Worm (Caenorhabditis elegans) whole organism, early embryonic: ENCODE results near the gene trcs-1.

Experiments
- B0310.2 ChIP-seq: sonication (generic microtip); optimal IDR thresholded peaks from 2 replicates; lab custom pipeline; 2016; ENCODE audit warnings: mild to moderate bottlenecking, missing genetic modification characterization, missing compliant biosample characterization
- F13C5.2 ChIP-seq: sonication (generic microtip); optimal IDR thresholded peaks from 2 replicates; lab custom pipeline; 2017; ENCODE audit warnings: mild to moderate bottlenecking, missing genetic modification characterization, inconsistent platforms, missing compliant biosample characterization
- aly-1 ChIP-seq: sonication (generic microtip); optimal IDR thresholded peaks from 2 replicates; lab custom pipeline; 2016; ENCODE audit warnings: missing genetic modification characterization, missing compliant biosample characterization
- ama-1 ChIP-seq: fragments of 150-350 bp; optimal IDR thresholded peaks from 2 replicates; lab custom pipeline; 2014
- ceh-13 ChIP-seq: fragments of 200-800 bp; sonication (Bioruptor generic); optimal IDR thresholded peaks from 2 replicates; lab custom pipeline; 2018; ENCODE audit warnings: mild to moderate bottlenecking, missing genetic modification characterization, missing compliant biosample characterization
- ceh-36 ChIP-seq: sonication (generic microtip); optimal IDR thresholded peaks from 2 replicates; lab custom pipeline; 2016; ENCODE audit warnings: missing genetic modification characterization, inconsistent platforms, missing compliant biosample characterization
- ets-7 ChIP-seq: sonication (generic microtip); optimal IDR thresholded peaks from 2 replicates; lab custom pipeline; 2016; ENCODE audit warnings: missing genotype, missing genetic modification characterization, missing compliant biosample characterization
- flt-1 ChIP-seq: fragments of 200-800 bp; sonication (Bioruptor generic); IDR thresholded peaks from 2 replicates; pipeline ENCODE4 v1.3.6; 2022; ENCODE audit warnings: missing genetic modification characterization, missing compliant biosample characterization
- hmbx-1 ChIP-seq: sonication (generic microtip); optimal IDR thresholded peaks from 2 replicates; lab custom pipeline; 2016; ENCODE audit warnings: mild to moderate bottlenecking, missing genetic modification characterization, missing compliant biosample characterization
- hmg-4 ChIP-seq: fragments of 200-800 bp; sonication (Bioruptor generic); optimal IDR thresholded peaks from 2 replicates; lab custom pipeline; 2018; ENCODE audit warnings: mild to moderate bottlenecking, missing genetic modification characterization, missing compliant biosample characterization
- hnd-1 ChIP-seq: sonication (generic microtip); optimal IDR thresholded peaks from 2 replicates; lab custom pipeline; 2016; ENCODE audit warnings: missing genetic modification characterization, missing compliant biosample characterization
- pes-1 ChIP-seq: fragments of 200-800 bp; sonication (Bioruptor generic); IDR thresholded peaks from 2 replicates; pipeline ENCODE4 v1.3.6; 2022; ENCODE audit warnings: missing genetic modification reagents, missing genetic modification characterization, missing compliant biosample characterization
- scrt-1 ChIP-seq: fragments of 200-800 bp; sonication (Bioruptor generic); IDR thresholded peaks from 2 replicates; pipeline ENCODE4 v1.3.6; 2022; ENCODE audit warnings: missing genetic modification characterization, missing compliant biosample characterization
- sea-1 ChIP-seq: fragments of 200-800 bp; sonication (Bioruptor generic); conservative IDR thresholded peaks from 2 replicates; pipeline ENCODE4 v1.3.6; 2022; ENCODE audit warnings: missing genetic modification characterization, missing compliant biosample characterization
- tbx-11 ChIP-seq: fragments of 200-800 bp; sonication (Bioruptor generic); IDR thresholded peaks from 2 replicates; pipeline ENCODE4 v1.3.6; 2022; ENCODE audit warnings: missing genetic modification characterization, missing compliant biosample characterization
- tbx-37 ChIP-seq: fragments of 200-800 bp; sonication (Bioruptor generic); conservative IDR thresholded peaks from 2 replicates; pipeline ENCODE4 v1.3.6; 2022; ENCODE audit warnings: missing genetic modification reagents, missing genetic modification characterization, missing compliant biosample characterization
- tra-4 ChIP-seq: sonication (generic microtip); optimal IDR thresholded peaks from 2 replicates; lab custom pipeline; 2017; ENCODE audit warnings: missing genetic modification characterization, missing compliant biosample characterization

trcs-1 gene

ce11 chrIV:9588784-9589457 lies at the start of gene trcs-1:
TSS of gene trcs-1 (minus strand) at chrIV:9588834.
- no peak for TF ChIP-seq ama-1 (lab: Kevin White, UChicago)
- TF ChIP-seq tbx-37 (GFP tag; lab: Robert Waterston, UW): no peak
- TF ChIP-seq B0310.2 (tag; lab: Kevin White, UChicago): no peak

DNA sequence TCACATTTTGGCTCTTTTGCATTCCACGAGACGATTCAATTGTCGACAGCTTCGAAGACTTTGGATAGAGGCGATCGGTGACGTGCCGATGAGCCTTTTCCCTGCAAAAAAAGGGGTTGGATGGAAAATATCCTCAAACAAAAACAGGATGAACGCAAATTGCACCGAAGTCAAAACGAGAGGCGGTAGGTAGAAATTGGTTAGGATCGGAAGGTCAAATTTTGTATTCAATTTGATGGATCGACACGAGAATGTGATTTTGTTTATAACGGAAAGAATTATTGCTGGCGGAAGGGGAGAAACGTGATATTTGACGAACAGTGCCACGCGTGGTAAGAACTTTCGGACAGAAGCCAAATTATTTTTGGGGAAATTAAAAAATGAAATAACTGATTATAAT lies 46.2 kb upstream of the trcs-1 start, which contains the start of gene mca-1:
mca-1 (minus strand) TSS at position 101 of the 400 bp plus-strand sequence.
- TF ChIP-seq sea-1 (GFP tag; lab: Robert Waterston, UW) (no peak), ceh-13 (no peak), hnd-1 (tag; lab: Kevin White, UChicago) (no peak), tbx-11 (GFP tag; lab: Robert Waterston, UW) (no peak), tra-4 (tag; lab: Kevin White, UChicago) (no peak), ama-1 (lab: Kevin White, UChicago) (no peak), scrt-1 (no peak), ets-7 (tag; lab: Kevin White, UChicago) (no peak), flt-1 (no peak), hmbx-1 (tag; lab: Kevin White, UChicago) (no peak), F13C5.2 (tag; lab: Kevin White, UChicago) (no peak)

DNA sequence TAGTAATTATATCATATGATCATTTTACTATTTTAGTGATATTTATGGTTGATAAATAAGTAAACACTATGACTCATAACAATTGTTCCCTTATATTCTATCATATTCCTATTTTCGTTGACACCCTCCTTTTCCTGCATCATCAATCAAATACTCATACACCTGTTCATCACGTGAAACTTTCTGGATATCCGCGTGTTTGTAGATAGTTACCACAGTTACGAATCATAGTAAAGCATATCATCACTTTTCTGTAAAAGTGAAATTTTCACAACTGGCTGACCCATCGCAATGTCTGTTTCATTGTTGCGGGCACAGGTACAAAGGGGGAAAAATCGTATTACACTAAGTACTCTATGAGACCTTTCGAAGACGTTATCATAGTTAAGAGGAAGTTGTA lies 45.3 kb upstream of the trcs-1 start:
- TF ChIP-seq tbx-37 (GFP tag; lab: Robert Waterston, UW): no peak
- no peak for TF ChIP-seq ets-7 (tag; lab: Kevin White, UChicago)
- no peak for TF ChIP-seq ceh-36 (tag; lab: Kevin White, UChicago)
- no peak for TF ChIP-seq tra-4 (tag; lab: Kevin White, UChicago)
- no peak for TF ChIP-seq hnd-1 (tag; lab: Kevin White, UChicago)
- TF ChIP-seq F13C5.2 (tag; lab: Kevin White, UChicago): no peak
- TF ChIP-seq scrt-1: no peak
- no peak for TF ChIP-seq hmg-4 (GFP tag; lab: Kevin White, UChicago)
- no peak for TF ChIP-seq aly-1 (tag; lab: Kevin White, UChicago)

- no peak for TF ChIP-seq flt-1
- no peak for TF ChIP-seq ceh-36 (tag; lab: Kevin White, UChicago)
- TF ChIP-seq sea-1 (GFP tag; lab: Robert Waterston, UW): no peak
- no peak for TF ChIP-seq ets-7 (tag; lab: Kevin White, UChicago)
- TF ChIP-seq F13C5.2 (tag; lab: Kevin White, UChicago): no peak
- TF ChIP-seq hnd-1 (tag; lab: Kevin White, UChicago): no peak
Measured at ce11 chrIV:9632966-9633494, 44.4 kb upstream of the trcs-1 start.

ce11 chrIV:9632094-9632493 lies 43.5 kb upstream of the trcs-1 start:
- TF ChIP-seq hmbx-1 (tag; lab: Kevin White, UChicago) (no peak), flt-1 (no peak), hmg-4 (GFP tag; lab: Kevin White, UChicago) (no peak), tbx-37 (GFP tag; lab: Robert Waterston, UW) (no peak), aly-1 (tag; lab: Kevin White, UChicago) (no peak), ceh-36 (tag; lab: Kevin White, UChicago) (no peak), hnd-1 (tag; lab: Kevin White, UChicago) (no peak), F13C5.2 (tag; lab: Kevin White, UChicago) (no peak), ets-7 (tag; lab: Kevin White, UChicago) (no peak), pes-1 (GFP tag; lab: Robert Waterston, UW) (no peak), scrt-1 (no peak)

DNA sequence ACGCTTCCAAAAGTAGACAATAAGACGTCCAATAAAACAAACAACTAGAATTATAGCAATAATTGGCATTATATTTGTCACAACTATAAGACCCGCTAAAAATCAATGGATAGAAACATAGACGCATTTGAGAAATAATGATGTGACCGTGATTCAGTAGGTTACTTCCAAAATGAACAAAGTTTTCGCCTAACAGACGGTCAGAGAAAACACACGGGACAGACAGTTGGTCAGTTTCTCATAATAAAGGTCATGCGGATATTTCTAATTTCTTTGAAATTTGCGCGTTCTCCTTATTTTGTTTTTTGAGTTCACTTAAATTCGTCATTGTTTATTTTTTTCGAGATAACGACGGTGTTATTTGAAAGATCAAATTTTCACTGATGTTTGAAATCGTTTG lies 42.9 kb upstream of the trcs-1 start:
- TF ChIP-seq B0310.2 (tag; lab: Kevin White, UChicago) (no peak), ceh-36 (tag; lab: Kevin White, UChicago) (no peak), ets-7 (tag; lab: Kevin White, UChicago) (no peak), ama-1 (lab: Kevin White, UChicago) (no peak), flt-1 (no peak)

- TF ChIP-seq ets-7 (tag; lab: Kevin White, UChicago) (no peak), sea-1 (GFP tag; lab: Robert Waterston, UW) (no peak), scrt-1 (no peak), ceh-13 (no peak), tbx-37 (GFP tag; lab: Robert Waterston, UW) (no peak), ama-1 (lab: Kevin White, UChicago) (no peak), hmg-4 (GFP tag; lab: Kevin White, UChicago) (no peak), ceh-36 (tag; lab: Kevin White, UChicago) (no peak), flt-1 (no peak), tbx-11 (GFP tag; lab: Robert Waterston, UW) (no peak), hnd-1 (tag; lab: Kevin White, UChicago) (no peak), pes-1 (GFP tag; lab: Robert Waterston, UW) (no peak), B0310.2 (tag; lab: Kevin White, UChicago) (no peak), aly-1 (tag; lab: Kevin White, UChicago) (no peak), tra-4 (tag; lab: Kevin White, UChicago) (no peak), F13C5.2 (tag; lab: Kevin White, UChicago) (no peak), hmbx-1 (tag; lab: Kevin White, UChicago) (no peak)
Measured at ce11 chrIV:9627033-9627432, 38.4 kb upstream of the trcs-1 start.
